Fruit fly (Drosophila melanogaster): ENCODE results near the gene CG31055.

CG31055 gene

dm6 chr3R:27652156-27652810 is 35.7 kb downstream of the CG31055 start, which contains the start of gene RpS10a (continued):
- peak; percentile 18 for TF ChIP-seq scrt (GFP tag; optimal IDR thresholded peaks at IDR 0.05)
- TF ChIP-seq CG6765 (GFP tag; optimal IDR thresholded peaks at IDR 0.05): no peak
- peak; percentile 79; the same call in 1 of the 4 replicates for TF ChIP-seq chinmo (GFP tag; IDR thresholded peaks at IDR 0.05; ENCODE audit: partially characterized antibody)
- TF ChIP-seq grau (tag; optimal IDR thresholded peaks at IDR 0.05): peak; percentile 12
- peak; percentile 26 for TF ChIP-seq Meics (GFP tag; optimal IDR thresholded peaks at IDR 0.05)
- no peak for TF ChIP-seq dm (GFP tag; optimal IDR thresholded peaks at IDR 0.05)
- TF ChIP-seq CG18599 (GFP tag; optimal IDR thresholded peaks at IDR 0.05): peak; percentile 19
- no peak for TF ChIP-seq zfh2 (GFP tag; optimal IDR thresholded peaks at IDR 0.05)
- TF ChIP-seq seq (GFP tag; IDR thresholded peaks at IDR 0.05): peak; percentile 53; the same call in 1 of the 2 replicates
- TF ChIP-seq CG13624 (GFP tag; optimal IDR thresholded peaks at IDR 0.05): peak; percentile 47
- peak; percentile 57; the same call in 2 of the 3 replicates for TF ChIP-seq Opbp (GFP tag; IDR thresholded peaks at IDR 0.05; ENCODE audit: partially characterized antibody)
- TF ChIP-seq MESR4 (GFP tag; optimal IDR thresholded peaks at IDR 0.05): no peak
- TF ChIP-seq CG6791 (GFP tag; IDR thresholded peaks at IDR 0.05; ENCODE audit: partially characterized antibody): peak; percentile 81; the same call in 2 of the 3 replicates
- TF ChIP-seq sd (tag; optimal IDR thresholded peaks at IDR 0.05): peak; percentile 92
- TF ChIP-seq Ptx1 (GFP tag; IDR thresholded peaks at IDR 0.05): no peak
- TF ChIP-seq gsb-n (tag; optimal IDR thresholded peaks at IDR 0.05): no peak
- no peak for TF ChIP-seq MTF-1 (GFP tag; optimal IDR thresholded peaks at IDR 0.05; ENCODE audit: borderline replicate concordance)
- peak; percentile 43; the same call in 1 of the 2 replicates for TF ChIP-seq CG42726 (GFP tag; IDR thresholded peaks at IDR 0.05; ENCODE audit: partially characterized antibody)
- no peak for TF ChIP-seq CG2199 (GFP tag; IDR thresholded peaks at IDR 0.05)
- peak; percentile 17 for TF ChIP-seq CG15514 (GFP tag; optimal IDR thresholded peaks at IDR 0.05)
- TF ChIP-seq ewg (GFP tag; optimal IDR thresholded peaks at IDR 0.05): peak; percentile 58
- TF ChIP-seq gfzf (GFP tag; optimal IDR thresholded peaks at IDR 0.05): peak; percentile 1
- peak; percentile 24 for TF ChIP-seq gem (tag; optimal IDR thresholded peaks at IDR 0.05)
- no peak for TF ChIP-seq fu2 (GFP tag; optimal IDR thresholded peaks at IDR 0.05)
- TF ChIP-seq nerfin-1 (tag; optimal IDR thresholded peaks at IDR 0.05): peak; percentile 100
- TF ChIP-seq Fer2 (tag; optimal IDR thresholded peaks at IDR 0.05): no peak
- TF ChIP-seq CG10147 (GFP tag; optimal IDR thresholded peaks at IDR 0.05): peak; percentile 10
- no peak for TF ChIP-seq CG8388 (GFP tag; optimal IDR thresholded peaks at IDR 0.05)
- peak; percentile 87 for TF ChIP-seq bbx (GFP tag; IDR thresholded peaks at IDR 0.05; ENCODE audit: partially characterized antibody)
- TF ChIP-seq nerfin-2 (GFP tag; IDR thresholded peaks at IDR 0.05; ENCODE audit: partially characterized antibody): 0 out of 2 replicates have a peak, but pooled peaks have one; percentile 25

- peak; percentile 28 for TF ChIP-seq stwl (tag; optimal IDR thresholded peaks at IDR 0.05)
- peak; percentile 16 for TF ChIP-seq Dp (GFP tag; optimal IDR thresholded peaks at IDR 0.05)
- no peak for TF ChIP-seq GATAe (GFP tag; conservative IDR thresholded peaks at IDR 0.05)
- peak; percentile 29; the same call in 1 of the 3 replicates for TF ChIP-seq CG2199 (GFP tag; IDR thresholded peaks at IDR 0.05)
- TF ChIP-seq Opbp (GFP tag; IDR thresholded peaks at IDR 0.05; ENCODE audit: partially characterized antibody): peak; percentile 32; the same call in 1 of the 3 replicates
- peak; percentile 18 for TF ChIP-seq HmgZ (tag; optimal IDR thresholded peaks at IDR 0.05)
- peak; percentile 22 for TF ChIP-seq Dek (tag; optimal IDR thresholded peaks at IDR 0.05)
- TF ChIP-seq CG8290 (GFP tag; optimal IDR thresholded peaks at IDR 0.05): no peak
- peak in 1 of 2 experiments; percentile 67 for TF ChIP-seq CG8290 (tag; optimal IDR thresholded peaks at IDR 0.05)
- TF ChIP-seq CG12659 (GFP tag; optimal IDR thresholded peaks at IDR 0.05): peak; percentile 7
- no peak for TF ChIP-seq lola (GFP tag; optimal IDR thresholded peaks at IDR 0.05)
- peak; percentile 92 for TF ChIP-seq Myb (GFP tag; optimal IDR thresholded peaks at IDR 0.05)
- TF ChIP-seq CTCF (GFP tag; optimal IDR thresholded peaks at IDR 0.05): peak; percentile 63
- peak; percentile 75 for TF ChIP-seq pita (GFP tag; optimal IDR thresholded peaks at IDR 0.05)
- peak; percentile 95 for TF ChIP-seq CG31365 (tag; optimal IDR thresholded peaks at IDR 0.05)
- TF ChIP-seq CG11456 (GFP tag; IDR thresholded peaks at IDR 0.05): no peak
- TF ChIP-seq CG8478 (optimal IDR thresholded peaks at IDR 0.05): peak; percentile 59
- TF ChIP-seq cad (GFP tag; optimal IDR thresholded peaks at IDR 0.05): no peak
- TF ChIP-seq Ets65A (GFP tag): peak; percentile 68
- TF ChIP-seq Lhr (GFP tag; optimal IDR thresholded peaks at IDR 0.05): peak; percentile 32
- TF ChIP-seq Elba2 (GFP tag; optimal IDR thresholded peaks at IDR 0.05): peak; percentile 9
These were observed 36.2 kb downstream of the CG31055 start for dm6 chr3R:27651710-27652109.
